Worm (Caenorhabditis elegans) whole organism, dauer: ENCODE data around the gene F35B12.10.

Experiments
- unc-62 ChIP-seq: sonication (generic microtip); optimal IDR thresholded peaks from 2 replicates; lab custom pipeline; 2017; ENCODE audit warnings: missing biosample characterization, missing genetic modification reagents, missing genetic modification characterization

The F35B12.10 gene

ce11 chrV:11614805-11615497 is 14.1 kb downstream of the F35B12.10 start:
- no peak for TF ChIP-seq unc-62 (GFP tag; lab: Kevin White, UChicago)

- TF ChIP-seq unc-62 (GFP tag; lab: Kevin White, UChicago): no peak
Measured at ce11 chrV:11613007-11613406, 16.1 kb downstream of the F35B12.10 start, which contains the start of gene tag-290. TSS of gene tag-290 (plus strand) at chrV:11613307.

ce11 chrV:11610481-11610880 is 18.6 kb downstream of the F35B12.10 start, which contains the start of gene sas-5:
TSS of gene sas-5 (plus strand) at chrV:11610737.
- TF ChIP-seq unc-62 (GFP tag; lab: Kevin White, UChicago): no peak

- TF ChIP-seq unc-62 (GFP tag; lab: Kevin White, UChicago): no peak
Measured at ce11 chrV:11610049-11610448, 19.0 kb downstream of the F35B12.10 start, which contains the start of gene piit-1. TSS of gene piit-1 (minus strand) at chrV:11610149.

ce11 chrV:11606424-11606823 is 22.6 kb downstream of the F35B12.10 start, which contains the start of gene idpp-16:
TSS of gene idpp-16 (minus strand) at chrV:11606524.
- TF ChIP-seq unc-62 (GFP tag; lab: Kevin White, UChicago): no peak

ce11 chrV:11605227-11605626 is 23.8 kb downstream of the F35B12.10 start:
- no peak for TF ChIP-seq unc-62 (GFP tag; lab: Kevin White, UChicago)

ce11 chrV:11604484-11604883 is 24.6 kb downstream of the F35B12.10 start, which contains the start of gene dhs-20:
TSS of gene dhs-20 (minus strand) at chrV:11604563.
- TF ChIP-seq unc-62 (GFP tag; lab: Kevin White, UChicago): no peak

ce11 chrV:11600800-11601199 is 28.3 kb downstream of the F35B12.10 start, which contains the start of gene F35B12.9:
TSS of gene F35B12.9 (plus strand) at chrV:11601171.
- no peak for TF ChIP-seq unc-62 (GFP tag; lab: Kevin White, UChicago)

ce11 chrV:11598807-11599206 is 30.3 kb downstream of the F35B12.10 start, which contains the start of gene srx-84:
TSS of gene srx-84 (plus strand) at chrV:11599107.
- no peak for TF ChIP-seq unc-62 (GFP tag; lab: Kevin White, UChicago)

ce11 chrV:11593888-11594287 is 35.2 kb downstream of the F35B12.10 start:
- no peak for TF ChIP-seq unc-62 (GFP tag; lab: Kevin White, UChicago)

ce11 chrV:11593427-11593826 is 35.6 kb downstream of the F35B12.10 start, which contains the start of gene srx-80:
TSS of gene srx-80 (plus strand) at chrV:11593727.
- TF ChIP-seq unc-62 (GFP tag; lab: Kevin White, UChicago): no peak

ce11 chrV:11589433-11589832 is 39.6 kb downstream of the F35B12.10 start, which contains the start of gene srx-82:
TSS of gene srx-82 (plus strand) at chrV:11589733.
- no peak for TF ChIP-seq unc-62 (GFP tag; lab: Kevin White, UChicago)

ce11 chrV:11585122-11585521 is 44.0 kb downstream of the F35B12.10 start:
- no peak for TF ChIP-seq unc-62 (GFP tag; lab: Kevin White, UChicago)

- TF ChIP-seq unc-62 (GFP tag; lab: Kevin White, UChicago): no peak
Measured at ce11 chrV:11583212-11583611, 45.9 kb downstream of the F35B12.10 start, which contains the start of gene srx-88. TSS of gene srx-88 (plus strand) at chrV:11583512.

ce11 chrV:11580826-11581225 is 48.2 kb downstream of the F35B12.10 start, which contains the start of gene srx-90:
TSS of gene srx-90 (plus strand) at chrV:11581126.
- no peak for TF ChIP-seq unc-62 (GFP tag; lab: Kevin White, UChicago)
